Fruit fly (Drosophila melanogaster) Kc167 (cell line): ENCODE data around the gene CG14147.

ENCODE experiments used
- Myc ChIP-seq: fragments of >200 bp; optimal IDR thresholded peaks from 2 replicates; lab custom pipeline; 2017; ENCODE audit warnings: missing external identifiers
- Sin3A ChIP-seq: fragments of >200 bp; optimal IDR thresholded peaks from 2 replicates; lab custom pipeline; 2018; ENCODE audit warnings: missing external identifiers
- h ChIP-seq: fragments of >200 bp; optimal IDR thresholded peaks from 3 replicates; lab custom pipeline; 2018; ENCODE audit warnings: missing external identifiers
- insv ChIP-seq: fragments of >200 bp; optimal IDR thresholded peaks from 3 replicates; lab custom pipeline; 2018; ENCODE audit warnings: missing external identifiers
- psq ChIP-seq: fragments of >200 bp; optimal IDR thresholded peaks from 2 replicates; lab custom pipeline; 2017; ENCODE audit warnings: missing external identifiers
- ttk ChIP-seq: sonication (Bioruptor generic); optimal IDR thresholded peaks from 2 replicates; lab custom pipeline; 2017; ENCODE audit warnings: missing external identifiers

The CG14147 gene

dm6 chr3L:11021958-11022357 is 49.5 kb downstream of the CG14147 start:
- TF ChIP-seq ttk (lab: Kevin White, UChicago) (no peak), Sin3A (lab: Kevin White, UChicago) (no peak), psq (lab: Kevin White, UChicago) (no peak), insv (no peak), Myc (lab: Kevin White, UChicago) (no peak), h (no peak)
